Fruit fly (Drosophila melanogaster) whole organism, embryonic: ENCODE measurements around the gene Nepl18.

Experiments
- BEAF-32 ChIP-seq: fragments of 200-800 bp; sonication (Bioruptor generic); optimal IDR thresholded peaks from 3 replicates; lab custom pipeline; 2017; ENCODE audit warnings: missing biosample characterization, missing genetic modification characterization, mild to moderate bottlenecking, moderate library complexity, missing genetic modification reagents
- Bteb2 ChIP-seq: fragments of 200-800 bp; sonication (Bioruptor generic); optimal IDR thresholded peaks from 2 replicates; lab custom pipeline; 2016; ENCODE audit warnings: missing biosample characterization, missing genetic modification characterization
- CG10366 ChIP-seq: fragments of 200-800 bp; sonication (Bioruptor generic); IDR thresholded peaks from 2 replicates; pipeline ENCODE4 v1.3.6; 2022; ENCODE audit warnings: missing biosample characterization, missing genetic modification characterization
- CG10462 ChIP-seq: fragments of 200-800 bp; sonication (Bioruptor generic); optimal IDR thresholded peaks from 2 replicates; lab custom pipeline; 2016; ENCODE audit warnings: missing biosample characterization, missing genetic modification characterization
- CG11085 ChIP-seq: fragments of 200-800 bp; sonication (Bioruptor generic); IDR thresholded peaks from 2 replicates; pipeline ENCODE4 v1.3.6; 2022; ENCODE audit warnings: missing biosample characterization, missing genetic modification characterization
- CG11504 ChIP-seq: fragments of 200-800 bp; sonication (Bioruptor generic); optimal IDR thresholded peaks from 3 replicates; lab custom pipeline; 2019; ENCODE audit warnings: missing biosample characterization, mild to moderate bottlenecking, missing genetic modification characterization, moderate library complexity
- CG12659 ChIP-seq: fragments of 200-800 bp; sonication (Bioruptor generic); optimal IDR thresholded peaks from 3 replicates; lab custom pipeline; 2017; ENCODE audit warnings: mild to moderate bottlenecking, missing biosample characterization, missing genetic modification reagents, missing genetic modification characterization
- CG13775 ChIP-seq: fragments of 200-800 bp; sonication (Bioruptor generic); optimal IDR thresholded peaks from 3 replicates; lab custom pipeline; 2017; ENCODE audit warnings: missing biosample characterization, mild to moderate bottlenecking, missing genetic modification characterization
- CG15696 ChIP-seq: fragments of 200-800 bp; sonication (Bioruptor generic); optimal IDR thresholded peaks from 2 replicates; lab custom pipeline; 2019; ENCODE audit warnings: missing biosample characterization, mild to moderate bottlenecking, missing genetic modification characterization, moderate library complexity
- CG1647 ChIP-seq: fragments of 200-800 bp; sonication (Bioruptor generic); optimal IDR thresholded peaks from 3 replicates; lab custom pipeline; 2016; ENCODE audit warnings: missing biosample characterization, missing genetic modification characterization
- CG17328 ChIP-seq: fragments of 200-800 bp; sonication (Bioruptor generic); IDR thresholded peaks from 2 replicates; pipeline ENCODE4 v1.3.6; 2022; ENCODE audit warnings: missing biosample characterization, missing genetic modification characterization
- CG17359 ChIP-seq: fragments of 200-800 bp; sonication (Bioruptor generic); optimal IDR thresholded peaks from 3 replicates; lab custom pipeline; 2018; ENCODE audit warnings: missing biosample characterization, mild to moderate bottlenecking, missing genetic modification characterization, moderate library complexity
- CG30431 ChIP-seq: fragments of 200-800 bp; sonication (Bioruptor generic); optimal IDR thresholded peaks from 2 replicates; lab custom pipeline; 2017; ENCODE audit warnings: missing biosample characterization, missing genetic modification characterization
- CG4820 ChIP-seq: fragments of 200-800 bp; sonication (Bioruptor generic); optimal IDR thresholded peaks from 3 replicates; lab custom pipeline; 2016; ENCODE audit warnings: missing biosample characterization, missing genetic modification characterization
- CG5953 ChIP-seq: fragments of 200-800 bp; sonication (Bioruptor generic); IDR thresholded peaks from 2 replicates; pipeline ENCODE4 v1.3.6; 2022; ENCODE audit warnings: missing biosample characterization, missing genetic modification characterization
- CG7271 ChIP-seq: fragments of 200-800 bp; sonication (Bioruptor generic); optimal IDR thresholded peaks from 2 replicates; lab custom pipeline; 2018; ENCODE audit warnings: missing biosample characterization, mild to moderate bottlenecking, missing genetic modification characterization, moderate library complexity
- CG7556 ChIP-seq: fragments of 200-800 bp; sonication (Bioruptor generic); optimal IDR thresholded peaks from 2 replicates; lab custom pipeline; 2017; ENCODE audit warnings: missing biosample characterization, mild to moderate bottlenecking, missing genetic modification characterization
- CG7928 ChIP-seq: fragments of 200-800 bp; sonication (Bioruptor generic); optimal IDR thresholded peaks from 2 replicates; lab custom pipeline; 2017; ENCODE audit warnings: missing biosample characterization, mild to moderate bottlenecking, missing genetic modification characterization
- CTCF ChIP-seq: fragments of 200-800 bp; sonication (Bioruptor generic); optimal IDR thresholded peaks from 2 replicates; lab custom pipeline; 2017; ENCODE audit warnings: missing biosample characterization, mild to moderate bottlenecking, missing genetic modification characterization, moderate library complexity
- Gug ChIP-seq: fragments of 200-800 bp; sonication (Bioruptor generic); IDR thresholded peaks from 4 replicates; pipeline ENCODE4 v1.3.6; 2022; ENCODE audit warnings: missing biosample characterization, missing genetic modification characterization
- HHEX ChIP-seq: fragments of 200-800 bp; sonication (Bioruptor generic); optimal IDR thresholded peaks from 3 replicates; lab custom pipeline; 2017; ENCODE audit warnings: missing biosample characterization, mild to moderate bottlenecking, missing genetic modification characterization, missing genetic modification reagents
- Myb ChIP-seq: fragments of 200-800 bp; sonication (Bioruptor generic); optimal IDR thresholded peaks from 2 replicates; lab custom pipeline; 2016; ENCODE audit warnings: missing biosample characterization, missing genetic modification characterization
- Opbp ChIP-seq: fragments of 200-800 bp; sonication (Bioruptor generic); IDR thresholded peaks from 3 replicates; pipeline ENCODE4 v1.3.6; 2022; ENCODE audit warnings: missing biosample characterization, missing genetic modification characterization; ENCODE audit not compliant: partially characterized antibody
- Six4 ChIP-seq: fragments of 200-800 bp; sonication (Bioruptor generic); optimal IDR thresholded peaks from 2 replicates; lab custom pipeline; 2016; ENCODE audit warnings: missing biosample characterization, missing genetic modification characterization
- Sox100B ChIP-seq: fragments of 200-800 bp; sonication (Bioruptor generic); optimal IDR thresholded peaks from 3 replicates; lab custom pipeline; 2018; ENCODE audit warnings: missing biosample characterization, mild to moderate bottlenecking, missing genetic modification characterization
- Spps ChIP-seq: fragments of 200-800 bp; sonication (Bioruptor generic); optimal IDR thresholded peaks from 2 replicates; lab custom pipeline; 2018; ENCODE audit warnings: missing biosample characterization, mild to moderate bottlenecking, missing genetic modification characterization
- Stat92E ChIP-seq, 3 experiments: fragments of >200 bp in 2 of 3; fragments of 200-800 bp in 1 of 3; sonication (Bioruptor generic) in 1 of 3; optimal IDR thresholded peaks; 2 replicates each; lab custom pipeline; 2017 to 2019; ENCODE audit warnings: missing biosample characterization in 3 of 3, missing genetic modification characterization in 3 of 3, mild to moderate bottlenecking in 1 of 3, moderate library complexity in 1 of 3
- TFAM ChIP-seq: fragments of 200-800 bp; sonication (Bioruptor generic); optimal IDR thresholded peaks from 2 replicates; lab custom pipeline; 2017; ENCODE audit warnings: missing biosample characterization, missing genetic modification characterization, inconsistent platforms
- Xbp1 ChIP-seq: fragments of 200-800 bp; sonication (Bioruptor generic); optimal IDR thresholded peaks from 3 replicates; lab custom pipeline; 2016; ENCODE audit warnings: missing biosample characterization, mild to moderate bottlenecking, missing genetic modification characterization
- ac ChIP-seq: fragments of 200-800 bp; sonication (Bioruptor generic); optimal IDR thresholded peaks from 3 replicates; lab custom pipeline; 2017; ENCODE audit warnings: missing biosample characterization, mild to moderate bottlenecking, missing genetic modification characterization
- al ChIP-seq: fragments of 200-800 bp; sonication (Bioruptor generic); IDR thresholded peaks from 2 replicates; pipeline ENCODE4 v1.3.6; 2022; ENCODE audit warnings: missing biosample characterization, missing genetic modification characterization
- bsh ChIP-seq, 2 experiments: fragments of 200-800 bp; sonication (Bioruptor generic); optimal IDR thresholded peaks; 2 replicates each; lab custom pipeline; 2017 to 2018; ENCODE audit warnings: mild to moderate bottlenecking in 2 of 2, missing biosample characterization in 2 of 2, missing genetic modification characterization in 2 of 2, moderate library complexity in 1 of 2
- btn ChIP-seq: fragments of 200-800 bp; sonication (Bioruptor generic); optimal IDR thresholded peaks from 2 replicates; lab custom pipeline; 2016; ENCODE audit warnings: missing biosample characterization, missing genetic modification characterization
- cwo ChIP-seq: fragments of 200-800 bp; sonication (Bioruptor generic); optimal IDR thresholded peaks from 3 replicates; lab custom pipeline; 2017; ENCODE audit warnings: missing biosample characterization, missing genetic modification characterization, mild to moderate bottlenecking, moderate library complexity, missing genetic modification reagents
- dimm ChIP-seq: fragments of 200-800 bp; sonication (Bioruptor generic); IDR thresholded peaks from 2 replicates; pipeline ENCODE4 v1.3.6; 2022; ENCODE audit warnings: missing biosample characterization, missing genetic modification characterization
- dm ChIP-seq: fragments of 200-800 bp; sonication (Bioruptor generic); optimal IDR thresholded peaks from 3 replicates; lab custom pipeline; 2016; ENCODE audit warnings: missing biosample characterization, missing genetic modification characterization
- eyg ChIP-seq: fragments of 200-800 bp; sonication (Bioruptor generic); optimal IDR thresholded peaks from 3 replicates; lab custom pipeline; 2016; ENCODE audit warnings: missing biosample characterization, missing genetic modification characterization
- gsb-n ChIP-seq: fragments of 200-800 bp; sonication (Bioruptor generic); optimal IDR thresholded peaks from 3 replicates; lab custom pipeline; 2018; ENCODE audit warnings: missing biosample characterization, mild to moderate bottlenecking, missing genetic modification characterization
- her ChIP-seq: fragments of 200-800 bp; sonication (Bioruptor generic); optimal IDR thresholded peaks from 2 replicates; lab custom pipeline; 2016; ENCODE audit warnings: missing biosample characterization, missing genetic modification characterization
- oc ChIP-seq: fragments of 200-800 bp; sonication (Bioruptor generic); optimal IDR thresholded peaks from 2 replicates; lab custom pipeline; 2018; ENCODE audit warnings: missing biosample characterization, mild to moderate bottlenecking, missing genetic modification characterization, moderate library complexity
- prd ChIP-seq, 3 experiments: fragments of >200 bp in 2 of 3; fragments of 200-800 bp in 1 of 3; sonication (Bioruptor generic) in 1 of 3; optimal IDR thresholded peaks in 2 of 3; IDR thresholded peaks in 1 of 3; 2 replicates in 2 of 3; 3 replicates in 1 of 3; pipeline versions ENCODE4 v1.3.6 to Lab custom; 2017 to 2022; ENCODE audit warnings: missing biosample characterization in 1 of 3, missing genetic modification characterization in 1 of 3
- pzg ChIP-seq: fragments of 200-800 bp; sonication (Bioruptor generic); optimal IDR thresholded peaks from 3 replicates; lab custom pipeline; 2018; ENCODE audit warnings: missing biosample characterization, mild to moderate bottlenecking, missing genetic modification characterization, moderate library complexity
- ranshi ChIP-seq: fragments of 200-800 bp; sonication (Bioruptor generic); IDR thresholded peaks from 2 replicates; pipeline ENCODE4 v1.3.6; 2022; ENCODE audit warnings: missing biosample characterization, missing genetic modification characterization
- sc ChIP-seq, 3 experiments: fragments of >200 bp in 2 of 3; fragments of 200-800 bp in 1 of 3; sonication (Bioruptor generic) in 1 of 3; optimal IDR thresholded peaks; 2 replicates in 2 of 3; 3 replicates in 1 of 3; lab custom pipeline; 2017; ENCODE audit warnings: mild to moderate bottlenecking in 1 of 3, missing biosample characterization in 1 of 3, missing genetic modification characterization in 1 of 3, missing genetic modification reagents in 1 of 3
- scrt ChIP-seq: fragments of 200-800 bp; sonication (Bioruptor generic); optimal IDR thresholded peaks from 2 replicates; lab custom pipeline; 2018; ENCODE audit warnings: missing biosample characterization, mild to moderate bottlenecking, missing genetic modification characterization, moderate library complexity
- sr ChIP-seq: fragments of 200-800 bp; sonication (Bioruptor generic); IDR thresholded peaks from 3 replicates; pipeline ENCODE4 v1.3.6; 2022; ENCODE audit warnings: missing biosample characterization, missing genetic modification characterization
- vfl ChIP-seq: fragments of 200-800 bp; sonication (Bioruptor generic); optimal IDR thresholded peaks from 2 replicates; lab custom pipeline; 2016; ENCODE audit warnings: missing biosample characterization, missing genetic modification characterization

Nepl18 gene

dm6 chr3R:28887559-28888432 is 12.4 kb downstream of the Nepl18 start, which contains the start of the genes CG33203 and Doa (continued):
- TF ChIP-seq ranshi (GFP tag; lab: Robert Waterston, UW) (0 out of 2 replicates have a peak, but pooled peaks have one; percentile 17), Six4 (GFP tag; lab: Kevin White, UChicago) (no peak), CG15696 (no peak), vfl (GFP tag; lab: Kevin White, UChicago) (peak; percentile 46), her (GFP tag; lab: Kevin White, UChicago) (peak; percentile 30), CG30431 (GFP tag; lab: Kevin White, UChicago) (no peak), CG13775 (GFP tag; lab: Kevin White, UChicago) (peak; percentile 27), BEAF-32 (peak; percentile 95), Opbp (GFP tag; lab: Robert Waterston, UW) (peak; percentile 87), CG4820 (GFP tag; lab: Kevin White, UChicago) (peak; percentile 12), prd (optimal IDR thresholded peaks at IDR 0.05; lab: Kevin White, UChicago) (no peak), prd (GFP tag; IDR thresholded peaks at IDR 0.05; lab: Robert Waterston, UW) (peak; percentile 38; the same call in 1 of the 3 replicates), Stat92E (GFP tag; optimal IDR thresholded peaks at IDR 0.05; lab: Kevin White, UChicago) (peak in 1 of 3 experiments; percentile 22), CG7928 (GFP tag; lab: Kevin White, UChicago) (peak; percentile 86), Bteb2 (peak; percentile 26), CG7271 (tag; lab: Kevin White, UChicago) (no peak), CG10462 (GFP tag; lab: Kevin White, UChicago) (no peak), CG7556 (GFP tag; lab: Kevin White, UChicago) (peak; percentile 17), Spps (tag; lab: Kevin White, UChicago) (no peak), bsh (GFP tag; optimal IDR thresholded peaks at IDR 0.05; lab: Kevin White, UChicago) (peak in 1 of 2 experiments; percentile 7), CG11085 (no peak), CG17328 (GFP tag; lab: Robert Waterston, UW) (no peak), CG10366 (GFP tag; lab: Robert Waterston, UW) (peak; percentile 11; the same call in 1 of the 2 replicates), HHEX (GFP tag; lab: Kevin White, UChicago) (peak; percentile 14), sr (no peak), Myb (GFP tag; lab: Kevin White, UChicago) (peak; percentile 98), gsb-n (tag; lab: Kevin White, UChicago) (no peak), dm (GFP tag; lab: Kevin White, UChicago) (no peak), scrt (no peak), Xbp1 (GFP tag; lab: Kevin White, UChicago) (peak; percentile 42), sc (optimal IDR thresholded peaks at IDR 0.05; lab: Kevin White, UChicago) (no peak), sc (GFP tag; optimal IDR thresholded peaks at IDR 0.05; lab: Kevin White, UChicago) (no peak), eyg (peak; percentile 16), CG5953 (GFP tag; lab: Robert Waterston, UW) (no peak), pzg (GFP tag; lab: Kevin White, UChicago) (peak; percentile 95), al (GFP tag; lab: Robert Waterston, UW) (0 out of 2 replicates have a peak, but pooled peaks have one; percentile 22), cwo (no peak), ac (GFP tag; lab: Kevin White, UChicago) (no peak), oc (tag; lab: Kevin White, UChicago) (peak; percentile 32), CG17359 (tag; lab: Kevin White, UChicago) (no peak), CG12659 (GFP tag; lab: Kevin White, UChicago) (peak; percentile 55), Gug (GFP tag; lab: Robert Waterston, UW) (no peak; the same call in 3 of the 4 replicates), CG11504 (tag; lab: Kevin White, UChicago) (peak; percentile 36), CG1647 (GFP tag; lab: Kevin White, UChicago) (no peak), TFAM (GFP tag; lab: Kevin White, UChicago) (no peak), btn (GFP tag; lab: Kevin White, UChicago) (no peak), CTCF (GFP tag; lab: Kevin White, UChicago) (no peak), Sox100B (GFP tag; lab: Kevin White, UChicago) (no peak), dimm (GFP tag; lab: Robert Waterston, UW) (no peak)
